Fruit fly (Drosophila melanogaster): ENCODE data around the gene CG32986.

Gene CG32986

dm6 chr2L:8894224-8894623 is 31.6 kb downstream of the CG32986 start (continued):
- peak; percentile 46; the same call in 2 of the 3 replicates for TF ChIP-seq row (GFP tag; IDR thresholded peaks at IDR 0.05)
- TF ChIP-seq vvl (GFP tag; IDR thresholded peaks at IDR 0.05): peak; percentile 36; the same call in 1 of the 2 replicates
- peak; percentile 75 for TF ChIP-seq CG31224 (GFP tag; IDR thresholded peaks at IDR 0.05)
- TF ChIP-seq exex (tag; optimal IDR thresholded peaks at IDR 0.05): no peak
- TF ChIP-seq bcd (GFP tag; optimal IDR thresholded peaks at IDR 0.05): peak; percentile 31
- peak; percentile 51; the same call in 1 of the 2 replicates for TF ChIP-seq gsb (GFP tag; IDR thresholded peaks at IDR 0.05)
- peak; percentile 55; the same call in 1 of the 2 replicates for TF ChIP-seq CG11085 (GFP tag; IDR thresholded peaks at IDR 0.05)
- TF ChIP-seq tx (GFP tag; optimal IDR thresholded peaks at IDR 0.05): peak; percentile 1
- no peak for TF ChIP-seq amos (GFP tag; IDR thresholded peaks at IDR 0.05; ENCODE audit: partially characterized antibody)
- no peak for TF ChIP-seq CG9609 (GFP tag; optimal IDR thresholded peaks at IDR 0.05)
- TF ChIP-seq CG32772 (GFP tag; IDR thresholded peaks at IDR 0.05): peak; percentile 28; the same call in 1 of the 2 replicates
- TF ChIP-seq jing (GFP tag; optimal IDR thresholded peaks at IDR 0.05): no peak
- no peak for TF ChIP-seq ken (GFP tag; IDR thresholded peaks at IDR 0.05)
- no peak for TF ChIP-seq HLH3B (GFP tag; IDR thresholded peaks at IDR 0.05)
- TF ChIP-seq MTF-1 (GFP tag; optimal IDR thresholded peaks at IDR 0.05; ENCODE audit: borderline replicate concordance): no peak
- TF ChIP-seq CG4404 (GFP tag; IDR thresholded peaks at IDR 0.05): no peak
- 0 out of 2 replicates have a peak, but pooled peaks have one; percentile 31 for TF ChIP-seq CG10959 (GFP tag; IDR thresholded peaks at IDR 0.05)
- TF ChIP-seq CG9215 (GFP tag; IDR thresholded peaks at IDR 0.05): peak; percentile 74
- peak; percentile 61; the same call in 1 of the 2 replicates for TF ChIP-seq ranshi (GFP tag; IDR thresholded peaks at IDR 0.05)
- peak; percentile 28 for TF ChIP-seq BtbVII (GFP tag; optimal IDR thresholded peaks at IDR 0.05)
- peak; percentile 60 for TF ChIP-seq CG11247 (GFP tag; IDR thresholded peaks at IDR 0.05)
- no peak for TF ChIP-seq nerfin-1 (tag; optimal IDR thresholded peaks at IDR 0.05)
- no peak for TF ChIP-seq C15 (GFP tag; IDR thresholded peaks at IDR 0.05)
- no peak for TF ChIP-seq Dip2 (GFP tag; IDR thresholded peaks at IDR 0.05)
- peak; percentile 88 for TF ChIP-seq Rfx (GFP tag; IDR thresholded peaks at IDR 0.05)
- TF ChIP-seq cas (GFP tag; IDR thresholded peaks at IDR 0.05): 0 out of 2 replicates have a peak, but pooled peaks have one; percentile 45
- TF ChIP-seq salm (tag; optimal IDR thresholded peaks at IDR 0.05): no peak
- no peak for TF ChIP-seq btn (GFP tag; optimal IDR thresholded peaks at IDR 0.05)
- peak; percentile 30 for TF ChIP-seq fd3F (GFP tag; optimal IDR thresholded peaks at IDR 0.05)
- TF ChIP-seq Atf6 (GFP tag; IDR thresholded peaks at IDR 0.05): peak; percentile 69
- TF ChIP-seq CG11695 (GFP tag; IDR thresholded peaks at IDR 0.05): peak; percentile 68; the same call in 2 of the 3 replicates
- TF ChIP-seq zfh2 (GFP tag; optimal IDR thresholded peaks at IDR 0.05): peak; percentile 56
- peak; percentile 51 for TF ChIP-seq scrt (GFP tag; optimal IDR thresholded peaks at IDR 0.05)
- TF ChIP-seq D19B (GFP tag; optimal IDR thresholded peaks at IDR 0.05): peak; percentile 32
- no peak for TF ChIP-seq CG3838 (GFP tag; optimal IDR thresholded peaks at IDR 0.05)
- TF ChIP-seq Atf-2 (GFP tag; optimal IDR thresholded peaks at IDR 0.05): no peak
- TF ChIP-seq Dp (GFP tag; optimal IDR thresholded peaks at IDR 0.05): no peak
- peak; percentile 61; the same call in 2 of the 3 replicates for TF ChIP-seq dysf (GFP tag; IDR thresholded peaks at IDR 0.05)
- no peak for TF ChIP-seq zf30C (GFP tag; optimal IDR thresholded peaks at IDR 0.05)
- no peak for TF ChIP-seq CG4282 (GFP tag; optimal IDR thresholded peaks at IDR 0.05)
- TF ChIP-seq CG17829 (tag; optimal IDR thresholded peaks at IDR 0.05): no peak
- TF ChIP-seq CG9932 (GFP tag; IDR thresholded peaks at IDR 0.05): peak; percentile 86
- TF ChIP-seq Nf-YB (GFP tag; optimal IDR thresholded peaks at IDR 0.05): no peak
- TF ChIP-seq CG13894 (tag; optimal IDR thresholded peaks at IDR 0.05): peak; percentile 79
- TF ChIP-seq Dek (tag; optimal IDR thresholded peaks at IDR 0.05): peak; percentile 21
- peak; percentile 44; the same call in 1 of the 3 replicates for TF ChIP-seq CG7357 (GFP tag; IDR thresholded peaks at IDR 0.05)
- TF ChIP-seq Fer2 (tag; optimal IDR thresholded peaks at IDR 0.05): peak; percentile 17
- TF ChIP-seq gem (tag; optimal IDR thresholded peaks at IDR 0.05): peak; percentile 48
- peak; percentile 46; the same call in 1 of the 2 replicates for TF ChIP-seq MBD-R2 (GFP tag; IDR thresholded peaks at IDR 0.05)
- no peak for TF ChIP-seq otp (GFP tag; IDR thresholded peaks at IDR 0.05)
- TF ChIP-seq lbe (GFP tag; optimal IDR thresholded peaks at IDR 0.05): no peak
- TF ChIP-seq CHES-1-like (GFP tag; optimal IDR thresholded peaks at IDR 0.05): no peak

Data from whole organism, embryonic.